Worm (Caenorhabditis elegans) whole organism, L1 larva: ENCODE measurements around the gene hlb-1.

Source experiments
- C04F5.9 ChIP-seq: sonication (generic microtip); optimal IDR thresholded peaks from 2 replicates; lab custom pipeline; 2016; ENCODE audit warnings: missing genetic modification characterization, missing compliant biosample characterization
- F16B12.6 ChIP-seq: fragments of 150-350 bp; optimal IDR thresholded peaks from 2 replicates; lab custom pipeline; 2014; ENCODE audit warnings: missing biosample characterization, missing genetic modification characterization
- alr-1 ChIP-seq: fragments of 200-800 bp; sonication (Bioruptor generic); optimal IDR thresholded peaks from 2 replicates; lab custom pipeline; 2018; ENCODE audit warnings: borderline replicate concordance, mild to moderate bottlenecking, missing genetic modification characterization, missing compliant biosample characterization
- ama-1 ChIP-seq: fragments of 150-350 bp; optimal IDR thresholded peaks from 2 replicates; lab custom pipeline; 2014
- ceh-82 ChIP-seq, 3 experiments: fragments of 150-350 bp in 1 of 3; sonication (generic microtip) in 2 of 3; optimal IDR thresholded peaks; 2 replicates each; lab custom pipeline; 2014 to 2017; ENCODE audit warnings: missing biosample characterization in 3 of 3, missing genetic modification characterization in 3 of 3
- ceh-88 ChIP-seq: fragments of 200-800 bp; sonication (Bioruptor generic); IDR thresholded peaks from 2 replicates; pipeline ENCODE4 v1.3.6; 2022; ENCODE audit warnings: missing genetic modification characterization, missing compliant biosample characterization
- ceh-90 ChIP-seq: sonication (generic microtip); optimal IDR thresholded peaks from 2 replicates; lab custom pipeline; 2016; ENCODE audit warnings: missing genetic modification characterization, missing compliant biosample characterization
- dsc-1 ChIP-seq: sonication (generic microtip); optimal IDR thresholded peaks from 2 replicates; lab custom pipeline; 2016; ENCODE audit warnings: mild to moderate bottlenecking, missing genetic modification characterization, missing compliant biosample characterization
- efl-1 ChIP-seq, 4 experiments: fragments of 150-350 bp; optimal IDR thresholded peaks in 3 of 4; peaks in 1 of 4; 1 replicate in 1 of 4; 2 replicates in 3 of 4; lab custom pipeline; 2014; ENCODE audit warnings: missing biosample characterization in 2 of 4, missing genetic modification characterization in 2 of 4, missing genetic modification reagents in 2 of 4
- egl-13 ChIP-seq: sonication (generic microtip); optimal IDR thresholded peaks from 2 replicates; lab custom pipeline; 2016; ENCODE audit warnings: missing genotype, missing genetic modification reagents, missing genetic modification characterization, missing compliant biosample characterization
- egl-27 ChIP-seq, 2 experiments: fragments of 150-350 bp in 1 of 2; sonication (generic microtip); optimal IDR thresholded peaks; 3 replicates each; lab custom pipeline; 2017 to 2018; ENCODE audit warnings: missing biosample characterization in 2 of 2, missing genetic modification characterization in 2 of 2, missing genetic modification reagents in 2 of 2
- elt-3 ChIP-seq, 6 experiments: fragments of 150-350 bp in 1 of 6; sonication (generic microtip); optimal IDR thresholded peaks; 2 replicates each; lab custom pipeline; 2017 to 2018; ENCODE audit warnings: missing biosample characterization in 6 of 6, missing genetic modification characterization in 6 of 6, inconsistent platforms in 1 of 6
- fkh-10 ChIP-seq: sonication (generic microtip); optimal IDR thresholded peaks from 2 replicates; lab custom pipeline; 2017; ENCODE audit warnings: missing biosample characterization, missing genetic modification reagents, missing genetic modification characterization
- fos-1 ChIP-seq: fragments of 150-350 bp; optimal IDR thresholded peaks from 2 replicates; lab custom pipeline; 2014; ENCODE audit warnings: missing biosample characterization, missing genetic modification characterization
- grh-1 ChIP-seq: fragments of 200-800 bp; sonication (Bioruptor generic); IDR thresholded peaks from 2 replicates; pipeline ENCODE4 v1.3.6; 2022; ENCODE audit warnings: missing genetic modification reagents, missing genetic modification characterization, missing compliant biosample characterization
- hlh-17 ChIP-seq: fragments of 200-800 bp; sonication (Bioruptor generic); optimal IDR thresholded peaks from 2 replicates; lab custom pipeline; 2018; ENCODE audit warnings: missing genetic modification characterization, mild to moderate bottlenecking, missing compliant biosample characterization, moderate library complexity, borderline replicate concordance
- hpl-2 ChIP-seq: fragments of 150-350 bp; optimal IDR thresholded peaks from 2 replicates; lab custom pipeline; 2014; ENCODE audit warnings: missing biosample characterization, missing genetic modification reagents, missing genetic modification characterization
- jun-1 ChIP-seq: fragments of 150-350 bp; optimal IDR thresholded peaks from 2 replicates; lab custom pipeline; 2014; ENCODE audit warnings: missing biosample characterization, missing genetic modification reagents, missing genetic modification characterization
- lin-13 ChIP-seq: fragments of 150-350 bp; optimal IDR thresholded peaks from 2 replicates; lab custom pipeline; 2014; ENCODE audit warnings: missing biosample characterization, missing genetic modification reagents, missing genetic modification characterization
- lin-14 ChIP-seq: fragments of 200-800 bp; sonication (Bioruptor generic); optimal IDR thresholded peaks from 2 replicates; lab custom pipeline; 2018; ENCODE audit warnings: mild to moderate bottlenecking, missing genetic modification characterization, moderate library complexity, missing compliant biosample characterization
- lin-35 ChIP-seq, 2 experiments: fragments of 150-350 bp; optimal IDR thresholded peaks; 2 replicates each; lab custom pipeline; 2014; ENCODE audit warnings: missing biosample characterization in 2 of 2, missing genetic modification characterization in 2 of 2, missing genetic modification reagents in 2 of 2
- mdl-1 ChIP-seq, 2 experiments: fragments of 150-350 bp; optimal IDR thresholded peaks; 2 replicates each; lab custom pipeline; 2014 to 2017; ENCODE audit warnings: missing biosample characterization in 2 of 2, missing genetic modification characterization in 2 of 2, inconsistent platforms in 1 of 2
- mef-2 ChIP-seq: fragments of 150-350 bp; optimal IDR thresholded peaks from 2 replicates; lab custom pipeline; 2014; ENCODE audit warnings: missing biosample characterization, missing genetic modification characterization
- mep-1 ChIP-seq: fragments of 150-350 bp; optimal IDR thresholded peaks from 2 replicates; lab custom pipeline; 2014; ENCODE audit warnings: missing biosample characterization, missing genetic modification characterization
- nhr-12 ChIP-seq: sonication (generic microtip); optimal IDR thresholded peaks from 2 replicates; lab custom pipeline; 2017; ENCODE audit warnings: missing biosample characterization, missing genetic modification characterization
- nhr-19 ChIP-seq: fragments of 200-800 bp; sonication (Bioruptor generic); conservative IDR thresholded peaks from 2 replicates; pipeline ENCODE4 v1.3.6; 2022; ENCODE audit warnings: missing genetic modification characterization, missing compliant biosample characterization
- nhr-28 ChIP-seq: fragments of 150-350 bp; optimal IDR thresholded peaks from 2 replicates; lab custom pipeline; 2014; ENCODE audit warnings: missing biosample characterization, missing genetic modification characterization
- nhr-47 ChIP-seq: sonication (generic microtip); optimal IDR thresholded peaks from 2 replicates; lab custom pipeline; 2016; ENCODE audit warnings: mild to moderate bottlenecking, missing genetic modification characterization, moderate library complexity, missing compliant biosample characterization
- nhr-71 ChIP-seq: sonication (generic microtip); optimal IDR thresholded peaks from 2 replicates; lab custom pipeline; 2016; ENCODE audit warnings: mild to moderate bottlenecking, missing genetic modification characterization, moderate library complexity, missing compliant biosample characterization
- nhr-76 ChIP-seq: sonication (generic microtip); optimal IDR thresholded peaks from 2 replicates; lab custom pipeline; 2017; ENCODE audit warnings: missing biosample characterization, missing genetic modification characterization
- nhr-84 ChIP-seq: sonication (generic microtip); optimal IDR thresholded peaks from 2 replicates; lab custom pipeline; 2017; ENCODE audit warnings: missing biosample characterization, missing genetic modification characterization
- pag-3 ChIP-seq: sonication (generic microtip); optimal IDR thresholded peaks from 2 replicates; lab custom pipeline; 2017; ENCODE audit warnings: missing genetic modification characterization, mild to moderate bottlenecking, missing compliant biosample characterization, antibody characterized with exemption, borderline replicate concordance; ENCODE audit not compliant: insufficient read depth
- pax-3 ChIP-seq: fragments of 200-800 bp; sonication (Bioruptor generic); optimal IDR thresholded peaks from 2 replicates; lab custom pipeline; 2018; ENCODE audit warnings: mild to moderate bottlenecking, missing genetic modification characterization, moderate library complexity, missing compliant biosample characterization
- pqm-1 ChIP-seq: sonication (generic microtip); optimal IDR thresholded peaks from 3 replicates; lab custom pipeline; 2017; ENCODE audit warnings: missing biosample characterization, missing genetic modification characterization
- skn-1 ChIP-seq: fragments of 150-350 bp; optimal IDR thresholded peaks from 2 replicates; lab custom pipeline; 2014; ENCODE audit warnings: missing biosample characterization, missing genetic modification characterization
- snpc-4 ChIP-seq: fragments of 150-350 bp; optimal IDR thresholded peaks from 2 replicates; lab custom pipeline; 2014; ENCODE audit warnings: missing biosample characterization, missing genetic modification characterization
- snu-23 ChIP-seq: sonication (generic microtip); optimal IDR thresholded peaks from 2 replicates; lab custom pipeline; 2016; ENCODE audit warnings: missing genetic modification characterization, missing compliant biosample characterization
- sup-37 ChIP-seq: fragments of 200-800 bp; sonication (Bioruptor generic); optimal IDR thresholded peaks from 2 replicates; lab custom pipeline; 2018; ENCODE audit warnings: mild to moderate bottlenecking, missing genetic modification characterization, missing compliant biosample characterization
- swsn-7 ChIP-seq: sonication (generic microtip); optimal IDR thresholded peaks from 2 replicates; lab custom pipeline; 2016; ENCODE audit warnings: missing genetic modification characterization, missing compliant biosample characterization
- tlp-1 ChIP-seq: fragments of 150-350 bp; optimal IDR thresholded peaks from 2 replicates; lab custom pipeline; 2014; ENCODE audit warnings: missing biosample characterization, missing genetic modification characterization
- unc-30 ChIP-seq: sonication (generic microtip); optimal IDR thresholded peaks from 2 replicates; lab custom pipeline; 2017; ENCODE audit warnings: missing biosample characterization, missing genetic modification characterization
- unc-62 ChIP-seq: fragments of 150-350 bp; optimal IDR thresholded peaks from 2 replicates; lab custom pipeline; 2014; ENCODE audit warnings: missing biosample characterization, missing genetic modification reagents, missing genetic modification characterization
- unc-86 ChIP-seq: sonication (generic microtip); optimal IDR thresholded peaks from 2 replicates; lab custom pipeline; 2016; ENCODE audit warnings: missing genetic modification characterization, missing compliant biosample characterization
- vab-15 ChIP-seq: sonication (generic microtip); optimal IDR thresholded peaks from 2 replicates; lab custom pipeline; 2017; ENCODE audit warnings: missing genotype, mild to moderate bottlenecking, missing genetic modification characterization, missing compliant biosample characterization
- xbp-1 ChIP-seq: sonication (generic microtip); optimal IDR thresholded peaks from 2 replicates; lab custom pipeline; 2016; ENCODE audit warnings: missing genetic modification characterization, missing compliant biosample characterization
- zip-4 ChIP-seq: fragments of 200-800 bp; sonication (Bioruptor generic); optimal IDR thresholded peaks from 2 replicates; lab custom pipeline; 2018; ENCODE audit warnings: mild to moderate bottlenecking, missing genetic modification characterization, moderate library complexity, missing compliant biosample characterization
- ztf-11 ChIP-seq, 2 experiments: sonication (generic microtip); optimal IDR thresholded peaks; 2 replicates each; lab custom pipeline; 2016 to 2017; ENCODE audit warnings: missing genetic modification characterization in 2 of 2, missing biosample characterization in 1 of 2, missing compliant biosample characterization in 1 of 2
- ztf-4 ChIP-seq: fragments of 150-350 bp; optimal IDR thresholded peaks from 2 replicates; lab custom pipeline; 2014; ENCODE audit warnings: missing biosample characterization, missing genetic modification characterization

Gene hlb-1

ce11 chrX:13920374-13920986 lies 37.9 kb upstream of the hlb-1 start (continued):
- TF ChIP-seq unc-30 (tag; lab: Kevin White, UChicago), result no peak
- TF ChIP-seq grh-1 (GFP tag; lab: Robert Waterston, UW), result peak; percentile 99
- TF ChIP-seq mep-1 (tag; lab: Kevin White, UChicago), result peak; percentile 82
- TF ChIP-seq hpl-2 (GFP tag; lab: Kevin White, UChicago), result peak; percentile 30
- no peak for TF ChIP-seq ama-1 (lab: Kevin White, UChicago)
- TF ChIP-seq fkh-10 (GFP tag; lab: Kevin White, UChicago), result no peak
- TF ChIP-seq lin-35 (GFP tag; optimal IDR thresholded peaks at IDR 0.05; lab: Kevin White, UChicago), result peak in 1 of 2 experiments; percentile 59
- no peak for TF ChIP-seq ceh-88 (GFP tag; lab: Robert Waterston, UW)
- peak; percentile 56 for TF ChIP-seq nhr-19
- TF ChIP-seq efl-1 (optimal IDR thresholded peaks at IDR 0.05; lab: Kevin White, UChicago), result peak; percentile 11 to 30
- TF ChIP-seq efl-1 (GFP tag; optimal IDR thresholded peaks at IDR 0.05 in 1 of 2; lab: Kevin White, UChicago), result peak in 1 of 2 experiments; percentile 90
- TF ChIP-seq snpc-4 (tag; lab: Kevin White, UChicago), result no peak
- TF ChIP-seq swsn-7, result peak; percentile 55
- no peak for TF ChIP-seq nhr-76
- TF ChIP-seq lin-14 (GFP tag; lab: Kevin White, UChicago), result peak; percentile 92
- TF ChIP-seq ceh-90, result no peak
- TF ChIP-seq nhr-47 (tag; lab: Kevin White, UChicago), result peak; percentile 58
- TF ChIP-seq tlp-1 (tag; lab: Kevin White, UChicago), result no peak
- no peak for TF ChIP-seq dsc-1 (tag; lab: Kevin White, UChicago)
- peak; percentile 80 for TF ChIP-seq nhr-71 (tag; lab: Kevin White, UChicago)
- TF ChIP-seq nhr-84 (tag; lab: Kevin White, UChicago), result no peak
- TF ChIP-seq pqm-1 (tag; lab: Kevin White, UChicago), result no peak
- no peak for TF ChIP-seq skn-1 (tag; lab: Kevin White, UChicago)
- TF ChIP-seq unc-86 (tag; lab: Kevin White, UChicago), result no peak
- TF ChIP-seq nhr-28, result no peak
- peak; percentile 7 for TF ChIP-seq fos-1 (tag; lab: Kevin White, UChicago)
- TF ChIP-seq vab-15, result no peak
- TF ChIP-seq lin-13 (GFP tag; lab: Kevin White, UChicago), result peak; percentile 56
- peak in 1 of 3 experiments; percentile 13 for TF ChIP-seq ceh-82 (tag; optimal IDR thresholded peaks at IDR 0.05; lab: Kevin White, UChicago)
- no peak for TF ChIP-seq egl-27 (tag; optimal IDR thresholded peaks at IDR 0.05; lab: Kevin White, UChicago)
- peak; percentile 52 to 99 (median 97) for TF ChIP-seq elt-3 (tag; optimal IDR thresholded peaks at IDR 0.05; lab: Kevin White, UChicago)
- no peak for TF ChIP-seq pag-3 (tag; lab: Kevin White, UChicago)
- TF ChIP-seq unc-62 (GFP tag; lab: Kevin White, UChicago), result no peak
- TF ChIP-seq xbp-1 (tag; lab: Kevin White, UChicago), result peak; percentile 50
- TF ChIP-seq pax-3 (tag; lab: Kevin White, UChicago), result no peak
- peak; percentile 9 for TF ChIP-seq ztf-4 (tag; lab: Kevin White, UChicago)
- TF ChIP-seq F16B12.6 (tag; lab: Kevin White, UChicago), result no peak
- no peak for TF ChIP-seq ztf-11 (tag; optimal IDR thresholded peaks at IDR 0.05; lab: Kevin White, UChicago)
- peak in 1 of 2 experiments; percentile 52 for TF ChIP-seq mdl-1 (tag; optimal IDR thresholded peaks at IDR 0.05; lab: Kevin White, UChicago)
- no peak for TF ChIP-seq sup-37
- TF ChIP-seq zip-4, result no peak
- no peak for TF ChIP-seq C04F5.9 (tag; lab: Kevin White, UChicago)
- no peak for TF ChIP-seq hlh-17 (GFP tag; lab: Kevin White, UChicago)
- TF ChIP-seq snu-23 (GFP tag; lab: Kevin White, UChicago), result peak; percentile 83
- peak; percentile 19 for TF ChIP-seq jun-1 (tag; lab: Kevin White, UChicago)
- TF ChIP-seq mef-2 (tag; lab: Kevin White, UChicago), result no peak
- TF ChIP-seq nhr-12, result no peak
- no peak for TF ChIP-seq egl-13 (tag; lab: Kevin White, UChicago)
- TF ChIP-seq alr-1, result no peak
